Worm (Caenorhabditis elegans): ENCODE results near the gene C37C3.11.

C37C3.11 gene

DNA sequence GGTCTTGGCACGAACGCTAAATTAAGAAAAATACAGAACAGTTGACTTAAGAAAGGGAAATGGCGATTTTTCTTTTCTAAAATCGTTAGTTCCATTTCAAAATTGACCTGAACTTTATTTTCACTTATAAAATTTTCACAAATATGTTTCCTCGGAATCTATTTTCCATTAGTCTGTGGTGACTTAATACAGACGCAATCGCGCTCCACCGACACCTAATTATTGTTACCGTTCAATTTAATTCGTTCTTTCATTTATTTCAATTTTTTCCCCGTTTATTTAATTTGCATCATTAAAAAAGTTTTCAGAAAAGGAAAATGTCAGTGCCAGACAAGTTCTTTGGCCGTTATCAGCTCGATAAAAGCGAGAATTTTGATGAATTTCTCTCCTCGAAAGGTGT, 44.3 kb downstream of the C37C3.11 start, which contains the start of gene lbp-4 (continued):
- TF ChIP-seq Y79H2A.3 (GFP tag; conservative IDR thresholded peaks at IDR 0.05): no peak
- TF ChIP-seq ceh-27 (GFP tag; optimal IDR thresholded peaks at IDR 0.05): peak; percentile 15
- no peak for TF ChIP-seq aptf-2 (GFP tag; conservative IDR thresholded peaks at IDR 0.05)
- no peak for TF ChIP-seq tbp1 (GFP tag; optimal IDR thresholded peaks at IDR 0.05)
- no peak for TF ChIP-seq let-526 (GFP tag; IDR thresholded peaks at IDR 0.05)
- TF ChIP-seq sdz-38 (tag; optimal IDR thresholded peaks at IDR 0.05): no peak
- TF ChIP-seq madf-3 (GFP tag; IDR thresholded peaks at IDR 0.05): no peak
- TF ChIP-seq him-1 (tag; optimal IDR thresholded peaks at IDR 0.05): no peak
- TF ChIP-seq hlh-12 (tag; optimal IDR thresholded peaks at IDR 0.05): no peak
- no peak for TF ChIP-seq C06A6.2 (GFP tag; conservative IDR thresholded peaks at IDR 0.05)
- TF ChIP-seq bed-2 (GFP tag; IDR thresholded peaks at IDR 0.05): no peak
- no peak for TF ChIP-seq aptf-3 (GFP tag; IDR thresholded peaks at IDR 0.05)
- no peak for TF ChIP-seq ekl-4 (GFP tag; IDR thresholded peaks at IDR 0.05)

DNA sequence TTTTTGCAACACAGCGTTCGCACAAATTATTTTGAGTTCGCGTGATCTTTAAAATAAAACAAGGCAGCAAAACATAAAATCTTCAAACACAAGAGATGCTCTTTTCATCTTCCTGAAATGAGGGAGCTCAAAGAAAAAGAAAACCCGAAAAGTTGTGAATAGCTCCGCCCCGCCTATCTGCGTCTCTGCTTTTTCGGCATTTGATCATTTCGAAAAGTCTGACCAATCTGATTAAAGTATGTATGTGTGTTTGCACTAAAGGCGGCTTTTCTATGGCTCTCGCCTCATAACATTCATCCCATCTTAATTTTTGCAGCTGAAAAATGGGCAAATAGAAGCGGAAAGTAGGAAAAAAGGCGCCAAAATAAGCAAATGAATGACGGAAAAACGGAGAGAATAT, 45.0 kb downstream of the C37C3.11 start:
- TF ChIP-seq ceh-27 (GFP tag; optimal IDR thresholded peaks at IDR 0.05) (no peak), lsl-1 (GFP tag; optimal IDR thresholded peaks at IDR 0.05) (no peak), dpl-1 (GFP tag; optimal IDR thresholded peaks at IDR 0.05) (no peak)

DNA sequence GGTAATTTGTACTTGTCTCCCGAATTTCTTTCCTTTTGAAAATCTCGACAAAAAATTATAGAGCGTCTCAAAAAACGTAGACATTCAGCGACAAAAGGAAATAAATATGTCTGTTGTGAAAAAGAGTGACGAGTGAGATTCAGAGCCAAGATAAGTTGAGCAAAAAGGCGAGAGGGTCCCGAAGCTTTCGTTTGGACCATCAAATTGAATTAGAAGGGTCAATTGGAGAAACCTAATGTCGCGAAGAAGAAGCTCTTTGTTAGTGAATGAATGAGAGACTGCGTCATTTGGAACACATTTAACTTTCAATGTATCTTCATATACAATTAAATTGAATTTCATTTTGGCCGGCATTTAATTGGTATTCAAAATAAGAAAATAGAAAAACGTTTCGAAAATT, 48.1 kb downstream of the C37C3.11 start:
- TF ChIP-seq madf-8 (GFP tag; conservative IDR thresholded peaks at IDR 0.05) (no peak), ceh-100 (GFP tag; IDR thresholded peaks at IDR 0.05) (no peak), somi-1 (GFP tag; optimal IDR thresholded peaks at IDR 0.05) (no peak), let-526 (GFP tag; IDR thresholded peaks at IDR 0.05) (no peak), unc-130 (GFP tag; optimal IDR thresholded peaks at IDR 0.05) (no peak), hrde-1 (tag; optimal IDR thresholded peaks at IDR 0.05; ENCODE audit: borderline replicate concordance) (no peak), ceh-27 (GFP tag; optimal IDR thresholded peaks at IDR 0.05) (no peak), xnd-1 (tag; optimal IDR thresholded peaks at IDR 0.05) (no peak), B0035.1 (tag; optimal IDR thresholded peaks at IDR 0.05) (no peak), atf-7 (tag; optimal IDR thresholded peaks at IDR 0.05) (no peak), ceh-40 (GFP tag; IDR thresholded peaks at IDR 0.05) (no peak), die-1 (tag; optimal IDR thresholded peaks at IDR 0.05) (no peak), tbx-9 (tag; optimal IDR thresholded peaks at IDR 0.05; ENCODE audit: borderline replicate concordance) (no peak), aptf-3 (GFP tag; IDR thresholded peaks at IDR 0.05) (no peak), unc-62 (GFP tag; optimal IDR thresholded peaks at IDR 0.05) (no peak), F49E8.2 (tag; optimal IDR thresholded peaks at IDR 0.05; ENCODE audit: insufficient read depth) (no peak), cebp-2 (GFP tag; IDR thresholded peaks at IDR 0.05) (no peak), attf-5 (GFP tag; optimal IDR thresholded peaks at IDR 0.05) (no peak)

ce11 chrV:7814601-7815000, 50.0 kb downstream of the C37C3.11 start, which contains the start of gene ZK742.6:
Gene ZK742.6, minus strand, starts transcription at chrV:7814942.
- TF ChIP-seq Y56A3A.18 (GFP tag; IDR thresholded peaks at IDR 0.05) (peak; percentile 59; the same call in 1 of the 2 replicates), F55B11.4 (tag; optimal IDR thresholded peaks at IDR 0.05; ENCODE audit: borderline replicate concordance, insufficient read depth) (no peak), sdz-38 (tag; optimal IDR thresholded peaks at IDR 0.05) (no peak), rcor-1 (GFP tag; IDR thresholded peaks at IDR 0.05) (no peak), repo-1 (tag; optimal IDR thresholded peaks at IDR 0.05) (peak; percentile 22), zim-3 (tag; optimal IDR thresholded peaks at IDR 0.05) (no peak), nfya-2 (GFP tag; IDR thresholded peaks at IDR 0.05) (no peak), B0261.1 (tag; optimal IDR thresholded peaks at IDR 0.05) (no peak), tlf-1 (GFP tag; optimal IDR thresholded peaks at IDR 0.05) (no peak), him-1 (tag; optimal IDR thresholded peaks at IDR 0.05) (peak; percentile 71), cebp-2 (GFP tag; IDR thresholded peaks at IDR 0.05) (no peak), ceh-58 (GFP tag; IDR thresholded peaks at IDR 0.05) (0 out of 2 replicates have a peak, but pooled peaks have one; percentile 42), lin-35 (GFP tag; optimal IDR thresholded peaks at IDR 0.05) (no peak), gei-17 (GFP tag; optimal IDR thresholded peaks at IDR 0.05) (no peak), egl-44 (GFP tag; IDR thresholded peaks at IDR 0.05) (no peak), tbp1 (GFP tag; optimal IDR thresholded peaks at IDR 0.05) (no peak), ztf-26 (tag; optimal IDR thresholded peaks at IDR 0.05) (no peak), lin-40 (tag; optimal IDR thresholded peaks at IDR 0.05) (no peak), Y79H2A.3 (GFP tag; conservative IDR thresholded peaks at IDR 0.05) (no peak), snpc-4 (GFP tag; optimal IDR thresholded peaks at IDR 0.05) (no peak), snpc-4 (tag; optimal IDR thresholded peaks at IDR 0.05) (no peak)

Data from whole organism, young adult.